Worm (Caenorhabditis elegans) whole organism, L4 larva: ENCODE measurements around the gene Y53F4B.43.

ENCODE experiments used
- arid-1 ChIP-seq: fragments of 200-800 bp; sonication (Bioruptor generic); conservative IDR thresholded peaks from 2 replicates; pipeline ENCODE4 v1.3.6; 2022; ENCODE audit warnings: missing genetic modification reagents, missing genetic modification characterization, missing compliant biosample characterization
- daf-12 ChIP-seq: fragments of 150-350 bp; optimal IDR thresholded peaks from 2 replicates; lab custom pipeline; 2014; ENCODE audit warnings: missing biosample characterization, missing genetic modification reagents, missing genetic modification characterization
- lin-15B ChIP-seq: fragments of 150-350 bp; sonication (generic microtip); optimal IDR thresholded peaks from 3 replicates; lab custom pipeline; 2014; ENCODE audit warnings: missing biosample characterization, missing genetic modification characterization
- lin-39 ChIP-seq: fragments of 150-350 bp; optimal IDR thresholded peaks from 2 replicates; lab custom pipeline; 2014; ENCODE audit warnings: missing biosample characterization, missing genetic modification reagents, missing genetic modification characterization
- mdl-1 ChIP-seq, 2 experiments: fragments of 150-350 bp in 1 of 2; sonication (generic microtip) in 1 of 2; optimal IDR thresholded peaks; 2 replicates each; lab custom pipeline; 2014 to 2017; ENCODE audit warnings: missing biosample characterization in 2 of 2, missing genetic modification characterization in 2 of 2
- nhr-11 ChIP-seq: fragments of 150-350 bp; optimal IDR thresholded peaks from 2 replicates; lab custom pipeline; 2014; ENCODE audit warnings: missing biosample characterization, missing genetic modification characterization
- unc-39 ChIP-seq: sonication (generic microtip); optimal IDR thresholded peaks from 2 replicates; lab custom pipeline; 2017; ENCODE audit warnings: missing biosample characterization, missing genetic modification characterization

DNA sequence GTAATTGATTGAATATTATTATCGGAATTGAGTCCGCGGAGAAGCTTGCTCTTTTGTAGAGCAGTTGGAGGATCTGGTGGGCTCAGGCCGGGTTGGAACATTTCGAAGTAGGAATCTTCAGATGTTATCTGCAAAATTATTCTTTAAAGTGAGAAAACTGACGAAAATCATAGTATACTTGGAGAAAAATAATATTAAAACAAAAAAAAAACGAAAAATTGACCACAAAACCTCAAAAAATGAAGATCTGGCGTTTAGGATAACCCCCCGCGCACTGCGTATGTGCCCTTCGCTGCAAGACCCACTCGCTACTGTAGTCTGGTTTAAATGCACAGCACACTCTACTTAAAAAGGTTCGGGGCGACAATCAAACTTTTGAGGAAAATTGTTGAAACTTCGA, 15.1 kb downstream of the Y53F4B.43 start, which contains the start of gene Y53F4B.10:
- no peak for TF ChIP-seq lin-39 (tag; lab: Kevin White, UChicago)
- TF ChIP-seq unc-39, result no peak
- no peak for TF ChIP-seq mdl-1 (tag; optimal IDR thresholded peaks at IDR 0.05; lab: Kevin White, UChicago)
- TF ChIP-seq arid-1 (GFP tag; lab: Robert Waterston, UW), result no peak
- TF ChIP-seq daf-12, result no peak
- no peak for TF ChIP-seq nhr-11 (tag; lab: Kevin White, UChicago)
- no peak for TF ChIP-seq lin-15B (tag; lab: Kevin White, UChicago)
